Fruit fly (Drosophila melanogaster): Measurements from ENCODE around the gene alpha-Est6.

Gene alpha-Est6

DNA sequence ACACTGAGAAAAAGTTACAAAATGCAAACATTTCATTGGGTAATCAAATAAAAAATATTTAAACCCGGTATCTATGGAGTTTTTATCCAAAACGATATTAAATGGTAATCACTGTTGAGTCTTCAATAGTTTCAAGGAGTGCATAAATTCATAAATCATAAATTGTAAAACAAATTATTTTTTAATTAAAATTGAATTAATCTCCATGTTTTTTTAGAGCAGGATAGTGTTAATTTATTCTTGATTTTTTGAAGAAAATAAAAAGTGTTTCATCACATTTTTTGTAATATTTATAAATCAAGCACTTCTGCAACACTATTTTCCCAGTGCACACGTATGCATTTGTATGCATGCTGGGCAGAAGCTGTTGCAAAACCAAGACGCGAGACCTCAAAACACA, 37.7 kb downstream of the alpha-Est6 start (continued):
- no peak for TF ChIP-seq CG10565 (GFP tag; optimal IDR thresholded peaks at IDR 0.05)
- no peak for TF ChIP-seq bowl (GFP tag; IDR thresholded peaks at IDR 0.05)
- no peak for TF ChIP-seq CG17912 (GFP tag; optimal IDR thresholded peaks at IDR 0.05)
- no peak for TF ChIP-seq Myb (GFP tag; optimal IDR thresholded peaks at IDR 0.05)
- no peak for TF ChIP-seq Blimp-1 (GFP tag; optimal IDR thresholded peaks at IDR 0.05)
- TF ChIP-seq CG14965 (GFP tag; optimal IDR thresholded peaks at IDR 0.05; ENCODE audit: borderline replicate concordance), result no peak
- TF ChIP-seq Asciz (GFP tag; optimal IDR thresholded peaks at IDR 0.05), result peak; percentile 75
- no peak for TF ChIP-seq CG43689 (GFP tag; IDR thresholded peaks at IDR 0.05)
- TF ChIP-seq prd (optimal IDR thresholded peaks at IDR 0.05), result no peak
- TF ChIP-seq prd (GFP tag; IDR thresholded peaks at IDR 0.05), result peak; percentile 57; the same call in 1 of the 3 replicates
- TF ChIP-seq cad (GFP tag; optimal IDR thresholded peaks at IDR 0.05), result no peak
- peak; percentile 68 for TF ChIP-seq CG12659 (GFP tag; optimal IDR thresholded peaks at IDR 0.05)
- no peak for TF ChIP-seq da (GFP tag; optimal IDR thresholded peaks at IDR 0.05)
- peak; percentile 56 for TF ChIP-seq PHDP (tag; optimal IDR thresholded peaks at IDR 0.05)
- no peak for TF ChIP-seq Doc3 (GFP tag; IDR thresholded peaks at IDR 0.05; ENCODE audit: partially characterized antibody)
- TF ChIP-seq CG42726 (GFP tag; IDR thresholded peaks at IDR 0.05; ENCODE audit: partially characterized antibody), result no peak
- no peak for TF ChIP-seq hkb (optimal IDR thresholded peaks at IDR 0.05)
- TF ChIP-seq hkb (GFP tag; IDR thresholded peaks at IDR 0.05), result peak; percentile 67
- no peak for TF ChIP-seq ERR (GFP tag; optimal IDR thresholded peaks at IDR 0.05)
- TF ChIP-seq ind (GFP tag; optimal IDR thresholded peaks at IDR 0.05), result peak; percentile 50
- TF ChIP-seq Sry-β (GFP tag; optimal IDR thresholded peaks at IDR 0.05), result no peak
- TF ChIP-seq CG6272 (GFP tag; IDR thresholded peaks at IDR 0.05), result 0 out of 2 replicates have a peak, but pooled peaks have one; percentile 17
- no peak for TF ChIP-seq CG7786 (GFP tag; optimal IDR thresholded peaks at IDR 0.05)
- no peak for TF ChIP-seq Dll (GFP tag; IDR thresholded peaks at IDR 0.05; ENCODE audit: partially characterized antibody)
- no peak for TF ChIP-seq tup (GFP tag; optimal IDR thresholded peaks at IDR 0.05)
- peak; percentile 51 for TF ChIP-seq Drgx (GFP tag; IDR thresholded peaks at IDR 0.05)
- TF ChIP-seq Gug (GFP tag; IDR thresholded peaks at IDR 0.05), result no peak
- TF ChIP-seq H15 (GFP tag; IDR thresholded peaks at IDR 0.05), result 0 out of 3 replicates have a peak, but pooled peaks have one; percentile 38
- peak; percentile 40 for TF ChIP-seq CG18764 (GFP tag; optimal IDR thresholded peaks at IDR 0.05)
- TF ChIP-seq tap (tag; optimal IDR thresholded peaks at IDR 0.05), result peak; percentile 68
- TF ChIP-seq sc (optimal IDR thresholded peaks at IDR 0.05), result no peak
- peak; percentile 13 for TF ChIP-seq sc (GFP tag; optimal IDR thresholded peaks at IDR 0.05)
- TF ChIP-seq CG11093 (GFP tag; IDR thresholded peaks at IDR 0.05), result no peak
- no peak for TF ChIP-seq slbo (GFP tag; IDR thresholded peaks at IDR 0.05)
- no peak; the same call in 1 of the 3 replicates for TF ChIP-seq B-H1 (GFP tag; IDR thresholded peaks at IDR 0.05)
- no peak for TF ChIP-seq Deaf1 (tag; optimal IDR thresholded peaks at IDR 0.05)
- no peak for TF ChIP-seq pnt (GFP tag; optimal IDR thresholded peaks at IDR 0.05)
- peak; percentile 52 for TF ChIP-seq CG12104 (GFP tag; optimal IDR thresholded peaks at IDR 0.05)
- peak; percentile 55 for TF ChIP-seq CG1602 (GFP tag; optimal IDR thresholded peaks at IDR 0.05)
- TF ChIP-seq Usf (GFP tag; optimal IDR thresholded peaks at IDR 0.05), result no peak
- no peak for TF ChIP-seq Aef1 (GFP tag; IDR thresholded peaks at IDR 0.05)
- TF ChIP-seq chinmo (GFP tag; IDR thresholded peaks at IDR 0.05; ENCODE audit: partially characterized antibody), result no peak
- peak; percentile 51; the same call in 1 of the 3 replicates for TF ChIP-seq ase (GFP tag; IDR thresholded peaks at IDR 0.05)
- peak; percentile 44 for TF ChIP-seq Meics (GFP tag; optimal IDR thresholded peaks at IDR 0.05)
- no peak for TF ChIP-seq CG6854 (GFP tag; optimal IDR thresholded peaks at IDR 0.05)
- TF ChIP-seq Side (GFP tag; optimal IDR thresholded peaks at IDR 0.05), result no peak
- no peak for TF ChIP-seq CG31224 (GFP tag; IDR thresholded peaks at IDR 0.05)
- peak; percentile 45 for TF ChIP-seq sisA (GFP tag; IDR thresholded peaks at IDR 0.05)
- peak; percentile 89 for TF ChIP-seq CG31441 (GFP tag; IDR thresholded peaks at IDR 0.05)
- no peak for TF ChIP-seq CG8290 (GFP tag; optimal IDR thresholded peaks at IDR 0.05)
- TF ChIP-seq CG8290 (tag; optimal IDR thresholded peaks at IDR 0.05), result no peak
- no peak for TF ChIP-seq klu (GFP tag; IDR thresholded peaks at IDR 0.05)
- no peak for TF ChIP-seq Sin3A (optimal IDR thresholded peaks at IDR 0.05)
- peak; percentile 26 for TF ChIP-seq CG12155 (GFP tag; optimal IDR thresholded peaks at IDR 0.05)
